ENCODE assay signal across 4 fruit fly cellular contexts in the genomic region with DNA sequence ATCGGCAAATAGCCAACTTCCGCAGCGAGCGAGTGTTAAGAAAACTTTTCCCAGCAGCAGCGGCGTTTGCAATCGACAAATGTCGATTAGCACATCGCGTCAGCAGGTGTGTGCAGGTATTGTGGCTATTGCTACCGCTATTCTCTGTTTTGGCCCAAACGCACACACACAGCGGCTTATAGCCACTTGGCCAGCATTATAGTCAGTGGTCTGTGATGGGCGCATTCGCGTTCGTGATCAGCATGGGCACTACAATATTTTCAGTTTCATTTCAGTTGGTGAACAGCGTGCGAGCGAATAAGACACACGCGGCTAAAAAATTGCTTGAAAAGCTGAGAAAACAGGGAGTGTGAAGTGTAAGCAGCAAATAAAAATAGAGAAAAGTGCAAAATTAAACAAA.
A peak's percentile ranks its signal among the peaks of the same experiment; 100 is the strongest.
TF ChIP-seq lines count a peak whose summit lies in the region.

Gene CG6836, plus strand, starts transcription at position 271 of the 400 bp plus-strand sequence.

- no peak for TF ChIP-seq CTCF in whole organism, embryonic (GFP tag; optimal IDR thresholded peaks at IDR 0.05; lab: Kevin White, UChicago)

TF ChIP-seq in whole organism, adult, 20 proteins besides CTCF, POLR2A, EP300 and RAD21:
- no peak for TF ChIP-seq CG12768 (GFP tag; optimal IDR thresholded peaks at IDR 0.05; lab: Kevin White, UChicago)
- TF ChIP-seq CG1620 (GFP tag; optimal IDR thresholded peaks at IDR 0.05; lab: Kevin White, UChicago): no peak
- TF ChIP-seq CG11617 (GFP tag; optimal IDR thresholded peaks at IDR 0.05; lab: Kevin White, UChicago): no peak
- no peak for TF ChIP-seq CG33017 (tag; optimal IDR thresholded peaks at IDR 0.05; lab: Kevin White, UChicago)
- no peak for TF ChIP-seq CG7101 (tag; optimal IDR thresholded peaks at IDR 0.05; lab: Kevin White, UChicago)
- TF ChIP-seq tj (GFP tag; optimal IDR thresholded peaks at IDR 0.05; lab: Kevin White, UChicago): peak; percentile 22
- no peak for TF ChIP-seq toe (GFP tag; optimal IDR thresholded peaks at IDR 0.05; lab: Kevin White, UChicago)
- TF ChIP-seq ovo (GFP tag; optimal IDR thresholded peaks at IDR 0.05; lab: Kevin White, UChicago): peak; percentile 54
- TF ChIP-seq bab1 (GFP tag; optimal IDR thresholded peaks at IDR 0.05; lab: Kevin White, UChicago): peak; percentile 33
- no peak for TF ChIP-seq Mnt (GFP tag; optimal IDR thresholded peaks at IDR 0.05; lab: Kevin White, UChicago)
- TF ChIP-seq cic (GFP tag; optimal IDR thresholded peaks at IDR 0.05; lab: Kevin White, UChicago): peak; percentile 9

TF ChIP-seq in whole organism, embryonic, 481 proteins besides CTCF, POLR2A, EP300 and RAD21 (continues in another document):
- TF ChIP-seq CG11696 (GFP tag; IDR thresholded peaks at IDR 0.05; lab: Robert Waterston, UW) (no peak), sob (GFP tag; IDR thresholded peaks at IDR 0.05; lab: Robert Waterston, UW) (peak; percentile 17; the same call in 1 of the 2 replicates), toy (GFP tag; IDR thresholded peaks at IDR 0.05; lab: Robert Waterston, UW) (no peak), CG3726 (GFP tag; IDR thresholded peaks at IDR 0.05; lab: Robert Waterston, UW) (no peak), Jarid2 (GFP tag; optimal IDR thresholded peaks at IDR 0.05; lab: Kevin White, UChicago) (no peak), CG11723 (GFP tag; optimal IDR thresholded peaks at IDR 0.05; lab: Kevin White, UChicago) (no peak), ken (GFP tag; IDR thresholded peaks at IDR 0.05; lab: Robert Waterston, UW) (peak; percentile 28; the same call in 1 of the 3 replicates), Dad (GFP tag; optimal IDR thresholded peaks at IDR 0.05; lab: Kevin White, UChicago) (no peak), chinmo (GFP tag; IDR thresholded peaks at IDR 0.05; lab: Robert Waterston, UW; ENCODE audit: partially characterized antibody) (peak; percentile 76; the same call in 1 of the 4 replicates), Ets97D (GFP tag; optimal IDR thresholded peaks at IDR 0.05; lab: Kevin White, UChicago) (no peak), CG14050 (GFP tag; IDR thresholded peaks at IDR 0.05; lab: Robert Waterston, UW) (no peak), CG14667 (GFP tag; IDR thresholded peaks at IDR 0.05; lab: Robert Waterston, UW) (0 out of 2 replicates have a peak, but pooled peaks have one; percentile 6), Mrtf (GFP tag; IDR thresholded peaks at IDR 0.05; lab: Robert Waterston, UW) (no peak), Bgb (GFP tag; IDR thresholded peaks at IDR 0.05; lab: Robert Waterston, UW; ENCODE audit: partially characterized antibody) (no peak), dati (GFP tag; IDR thresholded peaks at IDR 0.05; lab: Robert Waterston, UW) (no peak), CG4854 (GFP tag; optimal IDR thresholded peaks at IDR 0.05; lab: Kevin White, UChicago) (no peak), sens (GFP tag; lab: Kevin White, UChicago) (peak; percentile 52), CG8290 (GFP tag; optimal IDR thresholded peaks at IDR 0.05; lab: Kevin White, UChicago) (no peak), CG8290 (tag; optimal IDR thresholded peaks at IDR 0.05; lab: Kevin White, UChicago) (peak in 1 of 2 experiments; percentile 20), CG15479 (GFP tag; optimal IDR thresholded peaks at IDR 0.05; lab: Kevin White, UChicago) (no peak), CG10431 (GFP tag; optimal IDR thresholded peaks at IDR 0.05; lab: Kevin White, UChicago) (no peak), CG6689 (GFP tag; IDR thresholded peaks at IDR 0.05; lab: Robert Waterston, UW) (peak; percentile 6; the same call in 1 of the 2 replicates), slbo (GFP tag; IDR thresholded peaks at IDR 0.05; lab: Robert Waterston, UW) (0 out of 2 replicates have a peak, but pooled peaks have one; percentile 18), CG11456 (GFP tag; IDR thresholded peaks at IDR 0.05; lab: Robert Waterston, UW) (no peak), CG6683 (GFP tag; optimal IDR thresholded peaks at IDR 0.05; lab: Kevin White, UChicago) (no peak)

TF ChIP-seq in whole organism, prepupa, 60 proteins besides CTCF, POLR2A, EP300 and RAD21:
- TF ChIP-seq CG6163 (GFP tag; IDR thresholded peaks at IDR 0.05; lab: Robert Waterston, UW) (peak; percentile 15; the same call in 1 of the 3 replicates), lz (GFP tag; optimal IDR thresholded peaks at IDR 0.05; lab: Kevin White, UChicago) (no peak), Hr39 (GFP tag; optimal IDR thresholded peaks at IDR 0.05; lab: Kevin White, UChicago) (no peak), fkh (GFP tag; optimal IDR thresholded peaks at IDR 0.05; lab: Kevin White, UChicago) (peak; percentile 1), CG16779 (tag; optimal IDR thresholded peaks at IDR 0.05; lab: Kevin White, UChicago) (no peak), Eip78C (GFP tag; lab: Kevin White, UChicago) (peak; percentile 29), CG6854 (GFP tag; optimal IDR thresholded peaks at IDR 0.05; lab: Kevin White, UChicago) (no peak), CG7368 (GFP tag; optimal IDR thresholded peaks at IDR 0.05; lab: Kevin White, UChicago) (no peak), Sox15 (GFP tag; optimal IDR thresholded peaks at IDR 0.05; lab: Kevin White, UChicago) (no peak)

TF ChIP-seq in whole organism, pupa, 21 proteins besides CTCF, POLR2A, EP300 and RAD21:
- TF ChIP-seq CG17806 (tag; optimal IDR thresholded peaks at IDR 0.05; lab: Kevin White, UChicago) (no peak), CG13204 (GFP tag; optimal IDR thresholded peaks at IDR 0.05; lab: Kevin White, UChicago) (no peak), D1 (tag; optimal IDR thresholded peaks at IDR 0.05; lab: Kevin White, UChicago) (no peak), CG34367 (tag; optimal IDR thresholded peaks at IDR 0.05; lab: Kevin White, UChicago) (no peak), CG12605 (GFP tag; IDR thresholded peaks at IDR 0.05; lab: Robert Waterston, UW) (no peak), CG4496 (GFP tag; IDR thresholded peaks at IDR 0.05; lab: Robert Waterston, UW) (0 out of 3 replicates have a peak, but pooled peaks have one; percentile 29), CG32121 (GFP tag; IDR thresholded peaks at IDR 0.05; lab: Robert Waterston, UW) (peak; percentile 38; the same call in 1 of the 2 replicates), gl (tag; optimal IDR thresholded peaks at IDR 0.05; lab: Kevin White, UChicago) (no peak)
